Worm (Caenorhabditis elegans) whole organism, early embryonic: ENCODE measurements around the gene F25E5.9.
"Not testable (repeated sequence)": the region's sequence is repeated elsewhere in the genome, so short reads cannot be mapped to it uniquely, and the experiment has no call there.

Experiments used
- B0310.2 ChIP-seq: sonication (generic microtip); optimal IDR thresholded peaks from 2 replicates; lab custom pipeline; 2016; ENCODE audit warnings: mild to moderate bottlenecking, missing genetic modification characterization, missing compliant biosample characterization
- F13C5.2 ChIP-seq: sonication (generic microtip); optimal IDR thresholded peaks from 2 replicates; lab custom pipeline; 2017; ENCODE audit warnings: mild to moderate bottlenecking, missing genetic modification characterization, inconsistent platforms, missing compliant biosample characterization
- aly-1 ChIP-seq: sonication (generic microtip); optimal IDR thresholded peaks from 2 replicates; lab custom pipeline; 2016; ENCODE audit warnings: missing genetic modification characterization, missing compliant biosample characterization
- ama-1 ChIP-seq: fragments of 150-350 bp; optimal IDR thresholded peaks from 2 replicates; lab custom pipeline; 2014
- ceh-13 ChIP-seq: fragments of 200-800 bp; sonication (Bioruptor generic); optimal IDR thresholded peaks from 2 replicates; lab custom pipeline; 2018; ENCODE audit warnings: mild to moderate bottlenecking, missing genetic modification characterization, missing compliant biosample characterization
- ceh-36 ChIP-seq: sonication (generic microtip); optimal IDR thresholded peaks from 2 replicates; lab custom pipeline; 2016; ENCODE audit warnings: missing genetic modification characterization, inconsistent platforms, missing compliant biosample characterization
- ets-7 ChIP-seq: sonication (generic microtip); optimal IDR thresholded peaks from 2 replicates; lab custom pipeline; 2016; ENCODE audit warnings: missing genotype, missing genetic modification characterization, missing compliant biosample characterization
- flt-1 ChIP-seq: fragments of 200-800 bp; sonication (Bioruptor generic); IDR thresholded peaks from 2 replicates; pipeline ENCODE4 v1.3.6; 2022; ENCODE audit warnings: missing genetic modification characterization, missing compliant biosample characterization
- hmbx-1 ChIP-seq: sonication (generic microtip); optimal IDR thresholded peaks from 2 replicates; lab custom pipeline; 2016; ENCODE audit warnings: mild to moderate bottlenecking, missing genetic modification characterization, missing compliant biosample characterization
- hmg-4 ChIP-seq: fragments of 200-800 bp; sonication (Bioruptor generic); optimal IDR thresholded peaks from 2 replicates; lab custom pipeline; 2018; ENCODE audit warnings: mild to moderate bottlenecking, missing genetic modification characterization, missing compliant biosample characterization
- hnd-1 ChIP-seq: sonication (generic microtip); optimal IDR thresholded peaks from 2 replicates; lab custom pipeline; 2016; ENCODE audit warnings: missing genetic modification characterization, missing compliant biosample characterization
- pes-1 ChIP-seq: fragments of 200-800 bp; sonication (Bioruptor generic); IDR thresholded peaks from 2 replicates; pipeline ENCODE4 v1.3.6; 2022; ENCODE audit warnings: missing genetic modification reagents, missing genetic modification characterization, missing compliant biosample characterization
- scrt-1 ChIP-seq: fragments of 200-800 bp; sonication (Bioruptor generic); IDR thresholded peaks from 2 replicates; pipeline ENCODE4 v1.3.6; 2022; ENCODE audit warnings: missing genetic modification characterization, missing compliant biosample characterization
- sea-1 ChIP-seq: fragments of 200-800 bp; sonication (Bioruptor generic); conservative IDR thresholded peaks from 2 replicates; pipeline ENCODE4 v1.3.6; 2022; ENCODE audit warnings: missing genetic modification characterization, missing compliant biosample characterization
- tbx-11 ChIP-seq: fragments of 200-800 bp; sonication (Bioruptor generic); IDR thresholded peaks from 2 replicates; pipeline ENCODE4 v1.3.6; 2022; ENCODE audit warnings: missing genetic modification characterization, missing compliant biosample characterization
- tbx-37 ChIP-seq: fragments of 200-800 bp; sonication (Bioruptor generic); conservative IDR thresholded peaks from 2 replicates; pipeline ENCODE4 v1.3.6; 2022; ENCODE audit warnings: missing genetic modification reagents, missing genetic modification characterization, missing compliant biosample characterization
- tra-4 ChIP-seq: sonication (generic microtip); optimal IDR thresholded peaks from 2 replicates; lab custom pipeline; 2017; ENCODE audit warnings: missing genetic modification characterization, missing compliant biosample characterization

Gene F25E5.9

ce11 chrV:7446965-7447364, 9.2 kb upstream of the F25E5.9 start, which contains the start of gene F25E5.5:
TSS of gene F25E5.5 (plus strand) at chrV:7447265.
- TF ChIP-seq ama-1 (lab: Kevin White, UChicago) (no peak), hmbx-1 (no peak), tbx-11 (GFP tag; lab: Robert Waterston, UW) (no peak), hnd-1 (tag; lab: Kevin White, UChicago) (no peak), F13C5.2 (no peak), flt-1 (GFP tag; lab: Robert Waterston, UW) (no peak), tbx-37 (no peak), ceh-36 (tag; lab: Kevin White, UChicago) (no peak), pes-1 (no peak)

- not testable (repeated sequence) for TF ChIP-seq pes-1; ceh-13; ets-7 (tag; lab: Kevin White, UChicago)
These were observed 6.6 kb upstream of the F25E5.9 start, which contains the start of gene nhr-141 for ce11 chrV:7444331-7444730. TSS of gene nhr-141 (plus strand) at chrV:7444661.

- TF ChIP-seq tbx-37 (peak; percentile 34; the same call in 1 of the 2 replicates), scrt-1 (GFP tag; lab: Robert Waterston, UW) (0 out of 2 replicates have a peak, but pooled peaks have one; percentile 35), tbx-11 (GFP tag; lab: Robert Waterston, UW) (peak; percentile 68; the same call in 1 of the 2 replicates), sea-1 (GFP tag; lab: Robert Waterston, UW) (peak; percentile 85)
These were observed 5.8 kb upstream of the F25E5.9 start for ce11 chrV:7443480-7443879.

ce11 chrV:7439807-7440206, 2.1 kb upstream of the F25E5.9 start, which contains the start of gene try-13:
TSS of gene try-13 (plus strand) at chrV:7440107.
- TF ChIP-seq tbx-37 (no peak), hmg-4 (GFP tag; lab: Kevin White, UChicago) (no peak), hnd-1 (tag; lab: Kevin White, UChicago) (no peak), B0310.2 (no peak), flt-1 (GFP tag; lab: Robert Waterston, UW) (no peak), hmbx-1 (no peak), sea-1 (GFP tag; lab: Robert Waterston, UW) (no peak), F13C5.2 (no peak), scrt-1 (GFP tag; lab: Robert Waterston, UW) (no peak), ceh-13 (no peak)

- TF ChIP-seq hmbx-1 (no peak), ceh-36 (tag; lab: Kevin White, UChicago) (no peak), B0310.2 (no peak), sea-1 (GFP tag; lab: Robert Waterston, UW) (no peak), ama-1 (lab: Kevin White, UChicago) (no peak), pes-1 (no peak), flt-1 (GFP tag; lab: Robert Waterston, UW) (no peak), tbx-37 (no peak), hmg-4 (GFP tag; lab: Kevin White, UChicago) (no peak), ceh-13 (no peak), tra-4 (tag; lab: Kevin White, UChicago) (no peak), F13C5.2 (no peak), scrt-1 (GFP tag; lab: Robert Waterston, UW) (no peak)
These were observed 266 bp upstream of the F25E5.9 start, which contains the start of gene F25E5.16 for ce11 chrV:7437985-7438384. TSS of gene F25E5.16 (plus strand) at chrV:7438285.

ce11 chrV:7436911-7437310, 808 bp downstream of the F25E5.9 start:
- no peak for TF ChIP-seq ceh-36 (tag; lab: Kevin White, UChicago)
- no peak for TF ChIP-seq tbx-11 (GFP tag; lab: Robert Waterston, UW)
- TF ChIP-seq hmbx-1 = no peak
- TF ChIP-seq B0310.2 = no peak
- TF ChIP-seq aly-1 (tag; lab: Kevin White, UChicago) = no peak
- TF ChIP-seq scrt-1 (GFP tag; lab: Robert Waterston, UW) = no peak

- TF ChIP-seq ceh-13 (no peak), pes-1 (no peak), tbx-11 (GFP tag; lab: Robert Waterston, UW) (no peak), tra-4 (tag; lab: Kevin White, UChicago) (no peak), hmg-4 (GFP tag; lab: Kevin White, UChicago) (no peak), hnd-1 (tag; lab: Kevin White, UChicago) (no peak), hmbx-1 (no peak), flt-1 (GFP tag; lab: Robert Waterston, UW) (no peak), ama-1 (lab: Kevin White, UChicago) (no peak), ceh-36 (tag; lab: Kevin White, UChicago) (no peak), B0310.2 (no peak), aly-1 (tag; lab: Kevin White, UChicago) (no peak), F13C5.2 (no peak), tbx-37 (no peak), scrt-1 (GFP tag; lab: Robert Waterston, UW) (no peak), sea-1 (GFP tag; lab: Robert Waterston, UW) (no peak), ets-7 (tag; lab: Kevin White, UChicago) (no peak)
These were observed 1.2 kb downstream of the F25E5.9 start for ce11 chrV:7436509-7436908.

- TF ChIP-seq hmbx-1 (no peak), tra-4 (tag; lab: Kevin White, UChicago) (no peak), flt-1 (GFP tag; lab: Robert Waterston, UW) (no peak), scrt-1 (GFP tag; lab: Robert Waterston, UW) (no peak), ceh-13 (no peak), ets-7 (tag; lab: Kevin White, UChicago) (no peak), hnd-1 (tag; lab: Kevin White, UChicago) (no peak), pes-1 (no peak), B0310.2 (no peak), aly-1 (tag; lab: Kevin White, UChicago) (no peak), hmg-4 (GFP tag; lab: Kevin White, UChicago) (no peak), F13C5.2 (no peak), tbx-11 (GFP tag; lab: Robert Waterston, UW) (no peak), ama-1 (lab: Kevin White, UChicago) (no peak), tbx-37 (no peak), ceh-36 (tag; lab: Kevin White, UChicago) (no peak), sea-1 (GFP tag; lab: Robert Waterston, UW) (no peak)
These were observed 2.1 kb downstream of the F25E5.9 start, which contains the start of the genes ddo-2 and F25E5.8 for ce11 chrV:7435376-7436204. TSS of gene ddo-2 (minus strand) at chrV:7435705. TSS of gene F25E5.8 (plus strand) at chrV:7435930.
